Fruit fly (Drosophila melanogaster) whole organism, embryonic: ENCODE data around the gene CG32373.

Source experiments
- CG10147 ChIP-seq: fragments of 200-800 bp; sonication (Bioruptor generic); optimal IDR thresholded peaks from 2 replicates; lab custom pipeline; 2019; ENCODE audit warnings: missing biosample characterization, mild to moderate bottlenecking, missing genetic modification characterization, moderate library complexity
- CG10267 ChIP-seq: fragments of 200-800 bp; sonication (Bioruptor generic); optimal IDR thresholded peaks from 2 replicates; lab custom pipeline; 2018; ENCODE audit warnings: missing biosample characterization, mild to moderate bottlenecking, missing genetic modification characterization, moderate library complexity
- CG11247 ChIP-seq: fragments of 200-800 bp; sonication (Bioruptor generic); IDR thresholded peaks from 2 replicates; pipeline ENCODE4 v1.3.6; 2022; ENCODE audit warnings: missing biosample characterization, missing genetic modification characterization
- CG11398 ChIP-seq: fragments of 200-800 bp; sonication (Bioruptor generic); optimal IDR thresholded peaks from 2 replicates; lab custom pipeline; 2016; ENCODE audit warnings: missing biosample characterization, missing genetic modification characterization
- CG11504 ChIP-seq: fragments of 200-800 bp; sonication (Bioruptor generic); optimal IDR thresholded peaks from 3 replicates; lab custom pipeline; 2019; ENCODE audit warnings: missing biosample characterization, mild to moderate bottlenecking, missing genetic modification characterization, moderate library complexity
- CG12155 ChIP-seq: fragments of 200-800 bp; sonication (Bioruptor generic); optimal IDR thresholded peaks from 3 replicates; lab custom pipeline; 2016; ENCODE audit warnings: missing biosample characterization, missing genetic modification characterization
- CG12769 ChIP-seq: fragments of 200-800 bp; sonication (Bioruptor generic); optimal IDR thresholded peaks from 2 replicates; lab custom pipeline; 2019; ENCODE audit warnings: missing biosample characterization, mild to moderate bottlenecking, missing genetic modification characterization, moderate library complexity
- CG14441 ChIP-seq: fragments of 200-800 bp; sonication (Bioruptor generic); IDR thresholded peaks from 2 replicates; pipeline ENCODE4 v1.3.6; 2022; ENCODE audit warnings: missing biosample characterization, missing genetic modification characterization
- CG14710 ChIP-seq: fragments of 200-800 bp; sonication (Bioruptor generic); optimal IDR thresholded peaks from 3 replicates; lab custom pipeline; 2019; ENCODE audit warnings: missing biosample characterization, mild to moderate bottlenecking, missing genetic modification characterization, moderate library complexity
- CG1647 ChIP-seq: fragments of 200-800 bp; sonication (Bioruptor generic); optimal IDR thresholded peaks from 3 replicates; lab custom pipeline; 2016; ENCODE audit warnings: missing biosample characterization, missing genetic modification characterization
- CG17328 ChIP-seq: fragments of 200-800 bp; sonication (Bioruptor generic); IDR thresholded peaks from 2 replicates; pipeline ENCODE4 v1.3.6; 2022; ENCODE audit warnings: missing biosample characterization, missing genetic modification characterization
- CG17829 ChIP-seq: fragments of 200-800 bp; optimal IDR thresholded peaks from 2 replicates; lab custom pipeline; 2019; ENCODE audit warnings: missing biosample characterization, mild to moderate bottlenecking, missing genetic modification characterization, moderate library complexity
- CG2120 ChIP-seq: fragments of 200-800 bp; sonication (Bioruptor generic); optimal IDR thresholded peaks from 3 replicates; lab custom pipeline; 2016; ENCODE audit warnings: missing biosample characterization, missing genetic modification characterization
- CG2889 ChIP-seq: fragments of 200-800 bp; sonication (Bioruptor generic); IDR thresholded peaks from 3 replicates; pipeline ENCODE4 v1.3.6; 2022; ENCODE audit warnings: missing biosample characterization, missing genetic modification characterization
- CG30020 ChIP-seq: fragments of 200-800 bp; optimal IDR thresholded peaks from 2 replicates; lab custom pipeline; 2019; ENCODE audit warnings: missing biosample characterization, mild to moderate bottlenecking, missing genetic modification characterization, moderate library complexity
- CG32772 ChIP-seq: fragments of 200-800 bp; sonication (Bioruptor generic); IDR thresholded peaks from 2 replicates; pipeline ENCODE4 v1.3.6; 2022; ENCODE audit warnings: missing biosample characterization, missing genetic modification characterization
- CG33557 ChIP-seq: fragments of 200-800 bp; sonication (Bioruptor generic); optimal IDR thresholded peaks from 2 replicates; lab custom pipeline; 2019; ENCODE audit warnings: missing biosample characterization, mild to moderate bottlenecking, missing genetic modification characterization, moderate library complexity
- CG6175 ChIP-seq: fragments of 200-800 bp; sonication (Bioruptor generic); IDR thresholded peaks from 3 replicates; pipeline ENCODE4 v1.3.6; 2022; ENCODE audit warnings: missing biosample characterization, missing genetic modification characterization
- CG7839 ChIP-seq: fragments of 200-800 bp; sonication (Bioruptor generic); optimal IDR thresholded peaks from 3 replicates; lab custom pipeline; 2018; ENCODE audit warnings: missing biosample characterization, mild to moderate bottlenecking, missing genetic modification characterization, moderate library complexity
- CG8281 ChIP-seq: fragments of 200-800 bp; sonication (Bioruptor generic); optimal IDR thresholded peaks from 2 replicates; lab custom pipeline; 2018; ENCODE audit warnings: missing biosample characterization, mild to moderate bottlenecking, missing genetic modification characterization, moderate library complexity
- CG9437 ChIP-seq: fragments of 200-800 bp; sonication (Bioruptor generic); optimal IDR thresholded peaks from 2 replicates; lab custom pipeline; 2018; ENCODE audit warnings: missing biosample characterization, mild to moderate bottlenecking, missing genetic modification characterization
- CTCF ChIP-seq: fragments of 200-800 bp; sonication (Bioruptor generic); optimal IDR thresholded peaks from 2 replicates; lab custom pipeline; 2017; ENCODE audit warnings: missing biosample characterization, mild to moderate bottlenecking, missing genetic modification characterization, moderate library complexity
- D19A ChIP-seq: fragments of 200-800 bp; optimal IDR thresholded peaks from 3 replicates; lab custom pipeline; 2019; ENCODE audit warnings: missing biosample characterization, mild to moderate bottlenecking, missing genetic modification characterization, moderate library complexity
- Dfd ChIP-seq, 2 experiments: fragments of >200 bp; optimal IDR thresholded peaks; 2 replicates each; lab custom pipeline; 2017; ENCODE audit warnings: missing biosample characterization in 2 of 2, missing genetic modification characterization in 2 of 2
- Dref ChIP-seq: fragments of 200-800 bp; sonication (Bioruptor generic); IDR thresholded peaks from 2 replicates; pipeline ENCODE4 v1.3.6; 2022; ENCODE audit warnings: missing biosample characterization, missing genetic modification characterization
- Fer3 ChIP-seq: fragments of 200-800 bp; sonication (Bioruptor generic); optimal IDR thresholded peaks from 2 replicates; lab custom pipeline; 2018; ENCODE audit warnings: missing biosample characterization, mild to moderate bottlenecking, missing genetic modification characterization, moderate library complexity
- Hr78 ChIP-seq, 2 experiments: fragments of 200-800 bp in 1 of 2; fragments of >200 bp in 1 of 2; sonication (Bioruptor generic) in 1 of 2; optimal IDR thresholded peaks; 2 replicates each; lab custom pipeline; 2017 to 2019; ENCODE audit warnings: missing biosample characterization in 2 of 2, missing genetic modification characterization in 2 of 2, mild to moderate bottlenecking in 1 of 2, moderate library complexity in 1 of 2
- Ptx1 ChIP-seq: fragments of 200-800 bp; sonication (Bioruptor generic); IDR thresholded peaks from 2 replicates; pipeline ENCODE4 v1.3.6; 2022; ENCODE audit warnings: missing biosample characterization, missing genetic modification characterization
- Side ChIP-seq: fragments of 200-800 bp; sonication (Bioruptor generic); optimal IDR thresholded peaks from 2 replicates; lab custom pipeline; 2016; ENCODE audit warnings: missing biosample characterization, missing genetic modification characterization
- Sox100B ChIP-seq: fragments of 200-800 bp; sonication (Bioruptor generic); optimal IDR thresholded peaks from 3 replicates; lab custom pipeline; 2018; ENCODE audit warnings: missing biosample characterization, mild to moderate bottlenecking, missing genetic modification characterization
- Spps ChIP-seq: fragments of 200-800 bp; sonication (Bioruptor generic); optimal IDR thresholded peaks from 2 replicates; lab custom pipeline; 2018; ENCODE audit warnings: missing biosample characterization, mild to moderate bottlenecking, missing genetic modification characterization
- al ChIP-seq: fragments of 200-800 bp; sonication (Bioruptor generic); IDR thresholded peaks from 2 replicates; pipeline ENCODE4 v1.3.6; 2022; ENCODE audit warnings: missing biosample characterization, missing genetic modification characterization
- bowl ChIP-seq: fragments of 200-800 bp; sonication (Bioruptor generic); IDR thresholded peaks from 2 replicates; pipeline ENCODE4 v1.3.6; 2022; ENCODE audit warnings: missing biosample characterization, missing genetic modification characterization
- da ChIP-seq: fragments of 200-800 bp; sonication (Bioruptor generic); optimal IDR thresholded peaks from 2 replicates; lab custom pipeline; 2016; ENCODE audit warnings: missing biosample characterization, missing genetic modification characterization
- dmrt99B ChIP-seq: fragments of 200-800 bp; sonication (Bioruptor generic); optimal IDR thresholded peaks from 2 replicates; lab custom pipeline; 2018; ENCODE audit warnings: missing biosample characterization, mild to moderate bottlenecking, missing genetic modification characterization, moderate library complexity
- ftz-f1 ChIP-seq: fragments of 200-800 bp; sonication (Bioruptor generic); optimal IDR thresholded peaks from 2 replicates; lab custom pipeline; 2016; ENCODE audit warnings: missing biosample characterization, missing genetic modification characterization
- gsb-n ChIP-seq: fragments of 200-800 bp; sonication (Bioruptor generic); optimal IDR thresholded peaks from 3 replicates; lab custom pipeline; 2018; ENCODE audit warnings: missing biosample characterization, mild to moderate bottlenecking, missing genetic modification characterization
- hbn ChIP-seq: fragments of 200-800 bp; sonication (Bioruptor generic); IDR thresholded peaks from 2 replicates; pipeline ENCODE4 v1.3.6; 2022; ENCODE audit warnings: missing biosample characterization, missing genetic modification characterization; ENCODE audit not compliant: partially characterized antibody
- ken ChIP-seq: fragments of 200-800 bp; sonication (Bioruptor generic); IDR thresholded peaks from 3 replicates; pipeline ENCODE4 v1.3.6; 2022; ENCODE audit warnings: missing biosample characterization, missing genetic modification characterization
- kni ChIP-seq: fragments of 200-800 bp; sonication (Bioruptor generic); optimal IDR thresholded peaks from 3 replicates; lab custom pipeline; 2017; ENCODE audit warnings: mild to moderate bottlenecking, missing biosample characterization, missing genetic modification reagents, missing genetic modification characterization
- odd ChIP-seq: fragments of 200-800 bp; sonication (Bioruptor generic); optimal IDR thresholded peaks from 2 replicates; lab custom pipeline; 2017; ENCODE audit warnings: missing biosample characterization, mild to moderate bottlenecking, missing genetic modification characterization
- otp ChIP-seq: fragments of 200-800 bp; sonication (Bioruptor generic); IDR thresholded peaks from 3 replicates; pipeline ENCODE4, ENCODE4 v1.3.6; 2022; ENCODE audit warnings: missing biosample characterization, missing genetic modification characterization
- seq ChIP-seq: fragments of 200-800 bp; sonication (Bioruptor generic); IDR thresholded peaks from 2 replicates; pipeline ENCODE4 v1.3.6; 2022; ENCODE audit warnings: missing biosample characterization, missing genetic modification characterization
- slbo ChIP-seq: fragments of 200-800 bp; sonication (Bioruptor generic); IDR thresholded peaks from 2 replicates; pipeline ENCODE4 v1.3.6; 2022; ENCODE audit warnings: missing biosample characterization, missing genetic modification characterization
- slou ChIP-seq: fragments of 200-800 bp; sonication (Bioruptor generic); optimal IDR thresholded peaks from 3 replicates; lab custom pipeline; 2016; ENCODE audit warnings: missing biosample characterization, missing genetic modification characterization
- sna ChIP-seq: fragments of 200-800 bp; sonication (Bioruptor generic); IDR thresholded peaks from 2 replicates; pipeline ENCODE4 v1.3.6; 2022; ENCODE audit warnings: missing biosample characterization, missing genetic modification characterization; ENCODE audit not compliant: partially characterized antibody
- sob ChIP-seq: fragments of 200-800 bp; sonication (Bioruptor generic); IDR thresholded peaks from 2 replicates; pipeline ENCODE4 v1.3.6; 2022; ENCODE audit warnings: missing biosample characterization, missing genetic modification characterization
- ttk ChIP-seq: fragments of 200-800 bp; sonication (Bioruptor generic); IDR thresholded peaks from 2 replicates; pipeline ENCODE4 v2.1.2; 2022; ENCODE audit warnings: missing biosample characterization, missing genetic modification characterization
- twi ChIP-seq: fragments of 200-800 bp; optimal IDR thresholded peaks from 2 replicates; lab custom pipeline; 2019; ENCODE audit warnings: missing biosample characterization, mild to moderate bottlenecking, missing genetic modification characterization, moderate library complexity
- yki ChIP-seq: fragments of >200 bp; optimal IDR thresholded peaks from 3 replicates; lab custom pipeline; 2018

The CG32373 gene

dm6 chr3L:7718561-7719417 lies 68.4 kb downstream of the CG32373 start, which contains the start of gene Mcad (continued):
- TF ChIP-seq Dref (GFP tag; lab: Robert Waterston, UW): peak; percentile 42; the same call in 1 of the 2 replicates
- TF ChIP-seq CG10267: peak; percentile 90
- TF ChIP-seq CG7839 (tag; lab: Kevin White, UChicago): peak; percentile 95
- peak; percentile 92 for TF ChIP-seq CG14710 (tag; lab: Kevin White, UChicago)
- peak; percentile 74 for TF ChIP-seq ttk (GFP tag; lab: Robert Waterston, UW)
- no peak for TF ChIP-seq ftz-f1 (GFP tag; lab: Kevin White, UChicago)
- peak; percentile 96 for TF ChIP-seq Ptx1
- TF ChIP-seq CG12769: peak; percentile 75
- TF ChIP-seq CG14441 (GFP tag; lab: Robert Waterston, UW): peak; percentile 93
- peak; percentile 77 for TF ChIP-seq CG12155 (GFP tag; lab: Kevin White, UChicago)
- TF ChIP-seq CG9437: peak; percentile 99
- peak; percentile 93 for TF ChIP-seq sob
- TF ChIP-seq CG2889: peak; percentile 18
- no peak for TF ChIP-seq hbn (GFP tag; lab: Robert Waterston, UW)
- TF ChIP-seq gsb-n (tag; lab: Kevin White, UChicago): peak; percentile 37
- TF ChIP-seq CG30020 (tag; lab: Kevin White, UChicago): peak; percentile 49
- peak; percentile 34 for TF ChIP-seq CG1647 (GFP tag; lab: Kevin White, UChicago)
- TF ChIP-seq CG11247 (GFP tag; lab: Robert Waterston, UW): peak; percentile 92
- peak; percentile 93 for TF ChIP-seq slou
- TF ChIP-seq CG33557 (GFP tag; lab: Kevin White, UChicago): no peak
- TF ChIP-seq da (GFP tag; lab: Kevin White, UChicago): no peak
- peak; percentile 34 for TF ChIP-seq twi (tag; lab: Kevin White, UChicago)
- TF ChIP-seq CTCF (GFP tag; lab: Kevin White, UChicago): peak; percentile 32
- peak; percentile 44; the same call in 2 of the 3 replicates for TF ChIP-seq otp (GFP tag; lab: Robert Waterston, UW)
- TF ChIP-seq CG8281 (tag; lab: Kevin White, UChicago): peak; percentile 76
- TF ChIP-seq Hr78 (GFP tag; optimal IDR thresholded peaks at IDR 0.05; lab: Kevin White, UChicago): peak in 1 of 2 experiments; percentile 92
- peak; percentile 75 for TF ChIP-seq CG32772 (GFP tag; lab: Robert Waterston, UW)
- peak; percentile 94 for TF ChIP-seq D19A
- TF ChIP-seq CG11398 (GFP tag; lab: Kevin White, UChicago): no peak
- TF ChIP-seq ken (GFP tag; lab: Robert Waterston, UW): peak; percentile 79; the same call in 2 of the 3 replicates
- no peak for TF ChIP-seq kni (GFP tag; lab: Kevin White, UChicago)
- TF ChIP-seq bowl (GFP tag; lab: Robert Waterston, UW): peak; percentile 69
- TF ChIP-seq sna (GFP tag; lab: Robert Waterston, UW): no peak
- peak; percentile 97 for TF ChIP-seq Fer3 (tag; lab: Kevin White, UChicago)
- TF ChIP-seq yki (lab: Kevin White, UChicago): no peak
- peak; percentile 97 for TF ChIP-seq slbo
- no peak; the same call in 2 of the 3 replicates for TF ChIP-seq CG6175 (GFP tag; lab: Robert Waterston, UW)
- TF ChIP-seq seq: peak; percentile 79
- peak; percentile 97 for TF ChIP-seq Sox100B (GFP tag; lab: Kevin White, UChicago)
- TF ChIP-seq Dfd (GFP tag; optimal IDR thresholded peaks at IDR 0.05; lab: Kevin White, UChicago): no peak
- peak; percentile 90 for TF ChIP-seq al (GFP tag; lab: Robert Waterston, UW)
- TF ChIP-seq CG11504 (tag; lab: Kevin White, UChicago): peak; percentile 97
- peak; percentile 98 for TF ChIP-seq dmrt99B (tag; lab: Kevin White, UChicago)
- no peak for TF ChIP-seq Side (GFP tag; lab: Kevin White, UChicago)
- TF ChIP-seq CG2120 (GFP tag; lab: Kevin White, UChicago): peak; percentile 90
- TF ChIP-seq CG17829 (tag; lab: Kevin White, UChicago): peak; percentile 74
- TF ChIP-seq odd (GFP tag; lab: Kevin White, UChicago): peak; percentile 74
- TF ChIP-seq CG17328 (GFP tag; lab: Robert Waterston, UW): peak; percentile 73
- peak; percentile 68 for TF ChIP-seq Spps (tag; lab: Kevin White, UChicago)
- peak; percentile 97 for TF ChIP-seq CG10147 (GFP tag; lab: Kevin White, UChicago)
